Worm (Caenorhabditis elegans) whole organism, L3 larva: Measurements from ENCODE around the gene pri-1.

Experiments used
- aly-2 ChIP-seq: fragments of 150-350 bp; optimal IDR thresholded peaks from 2 replicates; lab custom pipeline; 2014; ENCODE audit warnings: missing biosample characterization, missing genetic modification characterization
- ceh-28 ChIP-seq: fragments of 150-350 bp; optimal IDR thresholded peaks from 2 replicates; lab custom pipeline; 2014; ENCODE audit warnings: missing biosample characterization, missing genetic modification reagents, missing genetic modification characterization
- ceh-9 ChIP-seq: sonication (generic microtip); optimal IDR thresholded peaks from 2 replicates; lab custom pipeline; 2018; ENCODE audit warnings: missing biosample characterization, missing genetic modification characterization
- daf-12 ChIP-seq: fragments of 150-350 bp; optimal IDR thresholded peaks from 2 replicates; lab custom pipeline; 2014; ENCODE audit warnings: missing biosample characterization, missing genetic modification reagents, missing genetic modification characterization
- elt-1 ChIP-seq: fragments of 150-350 bp; optimal IDR thresholded peaks from 2 replicates; lab custom pipeline; 2014; ENCODE audit warnings: missing biosample characterization, missing genetic modification characterization
- elt-2 ChIP-seq: sonication (generic microtip); optimal IDR thresholded peaks from 2 replicates; lab custom pipeline; 2016; ENCODE audit warnings: missing genetic modification reagents, mild to moderate bottlenecking, missing genetic modification characterization, missing compliant biosample characterization
- elt-3 ChIP-seq, 3 experiments: fragments of 150-350 bp in 1 of 3; sonication (generic microtip) in 2 of 3; optimal IDR thresholded peaks; 2 replicates in 2 of 3; 4 replicates in 1 of 3; lab custom pipeline; 2014 to 2017; ENCODE audit warnings: missing biosample characterization in 3 of 3, missing genetic modification characterization in 3 of 3
- fkh-2 ChIP-seq: fragments of 150-350 bp; optimal IDR thresholded peaks from 2 replicates; lab custom pipeline; 2014; ENCODE audit warnings: missing biosample characterization, missing genetic modification reagents, missing genetic modification characterization
- hmg-11 ChIP-seq: sonication (generic microtip); optimal IDR thresholded peaks from 2 replicates; lab custom pipeline; 2016; ENCODE audit warnings: missing genetic modification characterization, missing compliant biosample characterization
- lin-15B ChIP-seq: fragments of 150-350 bp; optimal IDR thresholded peaks from 2 replicates; lab custom pipeline; 2014; ENCODE audit warnings: missing biosample characterization, missing genetic modification characterization
- lin-39 ChIP-seq: fragments of 150-350 bp; optimal IDR thresholded peaks from 2 replicates; lab custom pipeline; 2018; ENCODE audit warnings: missing biosample characterization, missing genetic modification reagents, missing genetic modification characterization
- lsy-12 ChIP-seq: sonication (generic microtip); optimal IDR thresholded peaks from 2 replicates; lab custom pipeline; 2016; ENCODE audit warnings: mild to moderate bottlenecking, missing genetic modification characterization, missing compliant biosample characterization
- mml-1 ChIP-seq: fragments of 150-350 bp; sonication (generic microtip); optimal IDR thresholded peaks from 3 replicates; lab custom pipeline; 2014; ENCODE audit warnings: missing biosample characterization, missing genetic modification characterization
- nfya-1 ChIP-seq: sonication (generic microtip); optimal IDR thresholded peaks from 2 replicates; lab custom pipeline; 2017; ENCODE audit warnings: missing genetic modification characterization, mild to moderate bottlenecking, missing compliant biosample characterization, antibody characterized with exemption, moderate library complexity; ENCODE audit not compliant: insufficient read depth
- nhr-25 ChIP-seq: sonication (generic microtip); optimal IDR thresholded peaks from 2 replicates; lab custom pipeline; 2017; ENCODE audit warnings: missing biosample characterization, missing genetic modification characterization
- nhr-43 ChIP-seq: sonication (generic microtip); optimal IDR thresholded peaks from 2 replicates; lab custom pipeline; 2016; ENCODE audit warnings: mild to moderate bottlenecking, missing genetic modification characterization, missing compliant biosample characterization; ENCODE audit not compliant: poor library complexity, severe bottlenecking
- nhr-67 ChIP-seq: fragments of 150-350 bp; optimal IDR thresholded peaks from 2 replicates; lab custom pipeline; 2014; ENCODE audit warnings: missing biosample characterization, missing genetic modification characterization
- nhr-76 ChIP-seq: fragments of 150-350 bp; sonication (generic microtip); optimal IDR thresholded peaks from 5 replicates; lab custom pipeline; 2014; ENCODE audit warnings: missing biosample characterization, missing genetic modification characterization
- pha-4 ChIP-seq: fragments of 150-350 bp; optimal IDR thresholded peaks from 2 replicates; lab custom pipeline; 2014; ENCODE audit warnings: missing biosample characterization, missing genetic modification reagents, missing genetic modification characterization
- pqm-1 ChIP-seq: fragments of 150-350 bp; optimal IDR thresholded peaks from 2 replicates; lab custom pipeline; 2017; ENCODE audit warnings: missing biosample characterization, missing genetic modification characterization, inconsistent platforms
- sea-2 ChIP-seq: fragments of 150-350 bp; sonication (generic microtip); optimal IDR thresholded peaks from 4 replicates; lab custom pipeline; 2014; ENCODE audit warnings: missing biosample characterization, missing genetic modification reagents, missing genetic modification characterization
- snpc-4 ChIP-seq: fragments of 150-350 bp; optimal IDR thresholded peaks from 2 replicates; lab custom pipeline; 2014; ENCODE audit warnings: missing biosample characterization, missing genetic modification characterization
- unc-62 ChIP-seq: fragments of 150-350 bp; sonication (generic microtip); optimal IDR thresholded peaks from 4 replicates; lab custom pipeline; 2014; ENCODE audit warnings: missing biosample characterization, missing genetic modification reagents, missing genetic modification characterization
- ztf-11 ChIP-seq: fragments of 150-350 bp; optimal IDR thresholded peaks from 2 replicates; lab custom pipeline; 2014; ENCODE audit warnings: missing biosample characterization, missing genetic modification characterization
- ztf-4 ChIP-seq: fragments of 150-350 bp; optimal IDR thresholded peaks from 2 replicates; lab custom pipeline; 2014; ENCODE audit warnings: missing biosample characterization, missing genetic modification characterization

Gene pri-1

DNA sequence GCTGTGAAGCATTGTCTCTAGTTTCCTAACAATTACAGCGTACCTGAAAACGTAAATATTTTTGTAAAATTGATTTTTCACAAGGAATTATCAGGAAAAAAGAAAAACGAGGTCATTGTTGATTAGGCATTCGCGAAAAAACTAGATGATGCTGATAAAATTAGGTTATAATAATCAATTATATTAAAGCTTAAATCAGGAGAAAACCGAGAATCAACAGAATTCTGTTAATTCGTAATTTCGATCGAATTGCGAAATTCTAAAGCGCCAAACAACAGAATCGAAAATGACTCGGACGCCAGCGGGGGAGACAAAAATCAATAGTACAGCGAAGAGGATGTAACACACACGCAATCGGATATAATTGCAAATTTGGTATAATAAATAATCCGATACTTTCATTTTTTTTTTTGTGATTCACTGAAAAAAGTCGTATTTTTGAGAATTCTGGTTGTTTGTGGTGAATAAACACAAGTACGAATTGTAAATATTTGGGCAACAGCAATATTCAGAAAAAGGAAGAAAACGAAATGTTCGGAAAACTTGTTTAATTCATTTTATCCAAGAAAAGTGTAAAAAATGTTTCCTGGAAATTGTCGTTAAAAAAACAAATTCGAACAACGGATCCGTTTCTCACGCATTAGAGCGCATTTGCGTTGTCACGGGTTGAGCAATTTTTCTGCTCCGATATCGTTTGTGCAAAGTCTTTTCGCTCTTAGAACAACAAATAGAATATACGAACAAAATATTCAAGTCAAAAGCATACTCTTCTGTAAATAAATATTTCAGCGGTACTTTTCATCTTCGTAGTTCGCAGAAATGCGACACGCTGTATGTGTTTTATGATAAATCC, 33.8 kb downstream of the pri-1 start, which contains the start of gene ced-7:
Gene ced-7 (minus strand): TSS at position 51 of the 853 bp plus-strand sequence.
- TF ChIP-seq ztf-4 (tag; lab: Kevin White, UChicago) (no peak), nhr-76 (tag; lab: Kevin White, UChicago) (no peak), lsy-12 (no peak), fkh-2 (no peak), mml-1 (tag; lab: Kevin White, UChicago) (no peak), nhr-43 (tag; lab: Kevin White, UChicago) (no peak), daf-12 (tag; lab: Kevin White, UChicago) (no peak), ceh-9 (tag; lab: Kevin White, UChicago) (no peak), aly-2 (tag; lab: Kevin White, UChicago) (no peak), lin-39 (peak; percentile 22), pqm-1 (no peak), lin-15B (tag; lab: Kevin White, UChicago) (peak; percentile 67), ceh-28 (tag; lab: Kevin White, UChicago) (peak; percentile 12), pha-4 (peak; percentile 19), nfya-1 (tag; lab: Kevin White, UChicago) (peak; percentile 46), snpc-4 (tag; lab: Kevin White, UChicago) (peak; percentile 27), elt-3 (tag; optimal IDR thresholded peaks at IDR 0.05; lab: Kevin White, UChicago) (no peak)
- TF ChIP-seq, all 47 proteins: peak for 6

DNA sequence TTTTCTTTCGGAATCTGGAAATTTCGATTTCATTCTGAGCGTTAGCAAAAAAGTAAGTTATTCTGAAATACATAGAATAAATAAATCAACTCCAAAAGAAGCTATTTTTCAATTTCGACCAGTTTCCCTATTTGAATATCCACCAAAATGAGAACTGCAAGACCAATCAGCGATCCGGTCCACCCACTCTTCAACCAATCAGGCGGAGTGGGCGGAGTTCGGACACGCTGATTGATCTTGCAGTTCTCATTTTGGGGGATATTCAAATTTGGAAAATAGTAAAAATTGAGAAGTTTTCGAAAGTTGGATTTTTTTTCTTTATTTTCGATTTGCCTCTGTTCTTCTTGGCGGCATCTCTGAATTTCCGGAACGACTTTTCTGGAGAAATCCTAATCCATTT, 43.2 kb downstream of the pri-1 start:
- peak; percentile 100 for TF ChIP-seq nfya-1 (tag; lab: Kevin White, UChicago)
- no peak for TF ChIP-seq elt-1 (tag; lab: Kevin White, UChicago)
- no peak for TF ChIP-seq sea-2 (GFP tag; lab: Kevin White, UChicago)
- peak; percentile 45 for TF ChIP-seq lin-15B (tag; lab: Kevin White, UChicago)

DNA sequence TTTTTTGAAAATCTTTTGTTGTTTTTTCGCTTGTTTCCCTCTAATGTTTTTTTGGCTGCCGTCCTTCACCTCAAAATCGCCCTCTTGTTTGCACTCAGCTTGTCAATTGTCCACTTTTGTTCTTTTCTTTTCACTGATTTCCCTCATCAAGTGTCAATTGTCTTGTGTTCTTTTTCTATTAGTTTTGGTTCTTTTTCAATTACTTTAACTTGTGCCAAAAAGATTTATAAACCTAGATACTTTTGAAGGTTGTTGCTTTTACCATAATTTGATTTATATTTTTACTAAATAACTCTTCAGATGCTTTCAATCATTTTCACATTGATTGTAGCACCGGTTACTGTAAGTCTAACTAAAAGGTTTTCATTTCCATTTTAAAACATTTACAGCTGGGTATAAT, 45.6 kb downstream of the pri-1 start, which contains the start of gene C48B4.13:
Gene C48B4.13 (plus strand): TSS at position 301 of the 400 bp plus-strand sequence.
- TF ChIP-seq elt-2 (tag; lab: Kevin White, UChicago), result no peak
- TF ChIP-seq nhr-25 (tag; lab: Kevin White, UChicago), result no peak

DNA sequence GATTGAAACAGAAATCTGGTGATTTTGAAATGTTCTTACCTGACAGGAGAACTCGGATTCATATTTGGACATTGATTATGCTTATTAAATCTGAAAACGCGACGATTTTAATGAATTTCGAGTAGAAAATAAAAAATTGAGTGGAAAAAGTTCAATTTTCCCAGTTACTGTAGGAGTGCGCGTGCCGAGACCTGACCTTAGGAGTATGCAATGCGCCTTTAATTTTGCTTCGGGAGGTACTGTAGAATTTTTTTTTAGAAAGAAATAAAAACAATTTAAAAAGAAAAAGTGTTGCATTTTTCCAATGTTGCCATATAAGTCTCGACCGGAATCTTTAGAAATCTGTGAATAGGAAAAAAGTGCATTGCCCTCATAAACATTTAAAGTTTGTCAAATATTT, 48.1 kb downstream of the pri-1 start, which contains the start of gene C48B4.11:
Gene C48B4.11 (minus strand): TSS at position 143 of the 400 bp plus-strand sequence.
- TF ChIP-seq hmg-11 (tag; lab: Kevin White, UChicago) (no peak), unc-62 (GFP tag; lab: Kevin White, UChicago) (no peak)

DNA sequence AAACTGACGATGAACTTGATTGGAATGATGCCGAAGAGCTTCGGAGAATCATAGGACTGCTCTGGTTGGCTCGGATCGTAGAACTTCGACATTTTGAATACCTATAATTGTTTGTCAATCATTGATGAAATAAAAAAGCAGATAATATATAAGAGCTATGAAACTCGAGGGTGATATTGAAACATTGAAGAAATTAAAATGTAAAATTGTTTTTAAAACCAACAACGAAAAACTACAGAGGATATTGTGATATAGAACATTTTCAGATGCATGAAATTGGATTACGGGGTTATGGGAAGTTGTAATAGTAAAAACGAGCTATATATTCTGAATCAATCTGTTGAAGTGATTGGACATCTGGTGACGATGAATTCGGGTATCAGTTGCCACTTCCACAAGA, 49.7 kb downstream of the pri-1 start, which contains the start of gene C48B4.10:
Gene C48B4.10 (minus strand): TSS at position 101 of the 400 bp plus-strand sequence.
- TF ChIP-seq snpc-4 (tag; lab: Kevin White, UChicago), result no peak
- TF ChIP-seq ztf-11, result no peak
- no peak for TF ChIP-seq nhr-43 (tag; lab: Kevin White, UChicago)

DNA sequence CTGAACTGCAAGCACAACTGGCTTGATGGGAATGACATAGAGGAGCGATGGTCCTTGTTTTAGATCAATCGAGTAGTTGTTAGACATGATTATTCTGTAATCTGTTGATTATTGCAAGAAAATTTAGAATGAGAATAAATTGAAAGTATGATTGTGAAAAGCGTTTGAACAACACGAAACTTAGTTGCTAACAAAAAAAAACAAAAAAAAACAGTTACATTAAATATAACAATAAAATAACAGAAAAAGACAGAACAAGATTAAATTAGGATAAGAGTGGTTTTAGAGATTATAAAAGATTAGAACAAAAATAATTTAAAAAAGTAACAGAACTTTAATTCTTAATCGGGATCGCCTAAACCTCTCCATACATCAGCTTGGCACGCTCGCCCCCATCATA, 50.8 kb downstream of the pri-1 start, which contains the start of gene C48B4.9:
Gene C48B4.9 (minus strand): TSS at position 101 of the 400 bp plus-strand sequence.
- TF ChIP-seq daf-12 (tag; lab: Kevin White, UChicago) (no peak), elt-2 (tag; lab: Kevin White, UChicago) (no peak), mml-1 (tag; lab: Kevin White, UChicago) (no peak), nhr-67 (tag; lab: Kevin White, UChicago) (no peak), lin-15B (tag; lab: Kevin White, UChicago) (no peak)
- TF ChIP-seq, all 47 proteins: peak for 0
